Fruit fly (Drosophila melanogaster) whole organism, adult: ENCODE results near the gene CG5746.

Source experiments
- CG11617 ChIP-seq: fragments of 200-800 bp; sonication (Bioruptor generic); optimal IDR thresholded peaks from 2 replicates; lab custom pipeline; 2017; ENCODE audit warnings: mild to moderate bottlenecking, missing biosample characterization, missing genetic modification reagents, missing genetic modification characterization
- CG12768 ChIP-seq: fragments of 200-800 bp; sonication (Bioruptor generic); optimal IDR thresholded peaks from 2 replicates; lab custom pipeline; 2017; ENCODE audit warnings: missing biosample characterization, missing genetic modification characterization, mild to moderate bottlenecking, moderate library complexity, missing genetic modification reagents
- CG14711 ChIP-seq: fragments of 200-800 bp; sonication (Bioruptor generic); optimal IDR thresholded peaks from 2 replicates; lab custom pipeline; 2018; ENCODE audit warnings: missing biosample characterization, mild to moderate bottlenecking, missing genetic modification characterization, moderate library complexity
- CG1620 ChIP-seq: fragments of 200-800 bp; sonication (Bioruptor generic); optimal IDR thresholded peaks from 2 replicates; lab custom pipeline; 2016; ENCODE audit warnings: missing biosample characterization, missing genetic modification characterization
- CG33017 ChIP-seq: fragments of 200-800 bp; sonication (Bioruptor generic); optimal IDR thresholded peaks from 2 replicates; lab custom pipeline; 2018; ENCODE audit warnings: missing biosample characterization, mild to moderate bottlenecking, missing genetic modification characterization, moderate library complexity
- CG5204 ChIP-seq: fragments of 200-800 bp; sonication (Bioruptor generic); optimal IDR thresholded peaks from 2 replicates; lab custom pipeline; 2016; ENCODE audit warnings: missing biosample characterization, missing genetic modification characterization
- CG7045 ChIP-seq: fragments of 200-800 bp; sonication (Bioruptor generic); optimal IDR thresholded peaks from 2 replicates; lab custom pipeline; 2017; ENCODE audit warnings: missing biosample characterization, mild to moderate bottlenecking, missing genetic modification characterization
- CG7101 ChIP-seq: fragments of 200-800 bp; sonication (Bioruptor generic); optimal IDR thresholded peaks from 2 replicates; lab custom pipeline; 2018; ENCODE audit warnings: missing biosample characterization, mild to moderate bottlenecking, missing genetic modification characterization, moderate library complexity
- Clk ChIP-seq: fragments of 200-800 bp; sonication (Bioruptor generic); optimal IDR thresholded peaks from 2 replicates; lab custom pipeline; 2017; ENCODE audit warnings: missing biosample characterization, missing genetic modification characterization
- Crg-1 ChIP-seq: fragments of 200-800 bp; sonication (Bioruptor generic); optimal IDR thresholded peaks from 2 replicates; lab custom pipeline; 2016; ENCODE audit warnings: missing biosample characterization, missing genetic modification characterization
- Hr96 ChIP-seq: fragments of 200-800 bp; sonication (Bioruptor generic); optimal IDR thresholded peaks from 2 replicates; lab custom pipeline; 2016; ENCODE audit warnings: missing biosample characterization, missing genetic modification characterization
- Mnt ChIP-seq: fragments of 200-800 bp; sonication (Bioruptor generic); optimal IDR thresholded peaks from 2 replicates; lab custom pipeline; 2016; ENCODE audit warnings: missing biosample characterization, mild to moderate bottlenecking, missing genetic modification characterization
- bab1 ChIP-seq: fragments of 200-800 bp; sonication (Bioruptor generic); optimal IDR thresholded peaks from 3 replicates; lab custom pipeline; 2019; ENCODE audit warnings: missing biosample characterization, mild to moderate bottlenecking, missing genetic modification characterization, moderate library complexity
- cic ChIP-seq: fragments of 200-800 bp; sonication (Bioruptor generic); optimal IDR thresholded peaks from 2 replicates; lab custom pipeline; 2017; ENCODE audit warnings: missing biosample characterization, mild to moderate bottlenecking, missing genetic modification characterization, moderate library complexity
- cnc ChIP-seq, 2 experiments: fragments of >200 bp; optimal IDR thresholded peaks; 2 replicates each; lab custom pipeline; 2017
- kay ChIP-seq: fragments of 200-800 bp; sonication (Bioruptor generic); peaks from one replicate; lab custom pipeline; 2016; ENCODE audit warnings: missing biosample characterization, missing genetic modification characterization, borderline replicate concordance
- ovo ChIP-seq: fragments of 200-800 bp; sonication (Bioruptor generic); optimal IDR thresholded peaks from 2 replicates; lab custom pipeline; 2016; ENCODE audit warnings: missing biosample characterization, missing genetic modification characterization
- pad ChIP-seq: fragments of 200-800 bp; sonication (Bioruptor generic); optimal IDR thresholded peaks from 3 replicates; lab custom pipeline; 2017; ENCODE audit warnings: missing biosample characterization, missing genetic modification characterization, mild to moderate bottlenecking, moderate library complexity, missing genetic modification reagents
- tj ChIP-seq: fragments of 200-800 bp; sonication (Bioruptor generic); optimal IDR thresholded peaks from 3 replicates; lab custom pipeline; 2017; ENCODE audit warnings: missing biosample characterization, mild to moderate bottlenecking, missing genetic modification characterization, moderate library complexity
- toe ChIP-seq: fragments of 200-800 bp; sonication (Bioruptor generic); optimal IDR thresholded peaks from 2 replicates; lab custom pipeline; 2016; ENCODE audit warnings: missing biosample characterization, missing genetic modification characterization

CG5746 gene

DNA sequence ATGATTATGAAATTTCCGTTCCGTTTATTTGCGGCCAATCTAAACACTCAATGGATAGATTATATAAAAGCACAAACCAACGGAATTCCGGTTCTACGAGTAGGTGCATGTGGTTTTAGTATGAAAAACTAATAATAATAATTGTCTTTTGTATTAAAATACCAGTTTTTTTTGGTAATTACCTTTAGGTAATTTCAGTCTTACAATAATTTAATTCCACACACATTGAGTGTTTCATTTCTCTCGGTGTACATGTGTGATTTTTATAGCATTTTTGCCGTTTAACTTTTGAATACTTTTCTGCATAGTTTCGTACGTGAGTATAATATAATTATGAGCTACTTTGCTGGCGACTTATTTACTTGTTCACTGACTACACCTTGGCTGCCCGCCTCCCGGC lies 45.5 kb downstream of the CG5746 start:
- TF ChIP-seq bab1 (GFP tag; lab: Kevin White, UChicago): peak; percentile 44
- TF ChIP-seq Hr96 (GFP tag; lab: Kevin White, UChicago): no peak
- TF ChIP-seq Mnt: no peak
- no peak for TF ChIP-seq tj (GFP tag; lab: Kevin White, UChicago)
- no peak for TF ChIP-seq CG14711 (tag; lab: Kevin White, UChicago)
- TF ChIP-seq CG1620 (GFP tag; lab: Kevin White, UChicago): no peak

DNA sequence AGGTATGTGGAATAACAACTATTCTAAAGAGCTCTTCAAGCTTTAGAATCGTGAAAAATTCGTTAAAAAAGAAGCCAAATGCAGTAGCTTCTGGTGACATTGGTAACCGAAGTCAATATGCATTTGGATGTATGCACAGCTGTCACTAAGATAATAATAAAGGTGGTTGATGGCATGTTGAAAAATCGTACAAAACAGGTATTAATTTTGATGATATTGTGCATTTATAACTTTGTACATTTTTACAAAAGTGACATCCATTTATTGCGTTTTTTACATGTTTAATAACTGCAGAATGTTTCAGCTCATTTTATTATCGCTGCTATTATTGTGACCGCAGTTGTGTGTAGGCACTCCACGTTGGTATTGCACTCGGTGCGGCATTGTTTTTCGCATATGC lies 47.1 kb downstream of the CG5746 start:
- TF ChIP-seq Hr96 (GFP tag; lab: Kevin White, UChicago) (no peak), tj (GFP tag; lab: Kevin White, UChicago) (peak; percentile 17), Mnt (no peak), bab1 (GFP tag; lab: Kevin White, UChicago) (peak; percentile 36), CG1620 (GFP tag; lab: Kevin White, UChicago) (no peak), kay (GFP tag; lab: Kevin White, UChicago) (no peak), cic (GFP tag; lab: Kevin White, UChicago) (no peak), cnc (optimal IDR thresholded peaks at IDR 0.05; lab: Kevin White, UChicago) (no peak)

DNA sequence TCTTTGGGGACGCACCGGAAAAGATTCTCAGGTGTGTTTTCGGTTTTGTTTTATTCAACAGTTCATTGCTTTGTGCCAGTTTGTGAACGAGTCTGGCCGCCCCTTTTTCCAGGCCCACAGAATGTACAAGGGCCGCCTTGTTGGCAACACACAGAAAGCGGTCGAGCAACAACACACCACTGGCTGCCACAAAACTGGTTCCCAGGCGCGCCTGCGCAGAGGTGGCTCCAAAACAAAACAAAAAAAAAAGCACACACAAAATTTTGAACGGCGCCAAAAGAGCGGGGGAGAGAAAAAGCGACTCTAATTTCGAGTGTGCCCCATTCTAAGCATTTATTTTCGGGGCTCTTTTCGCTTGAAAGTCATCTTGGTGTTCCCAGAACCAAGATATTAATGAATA lies 49.4 kb downstream of the CG5746 start:
- TF ChIP-seq CG12768 (GFP tag; lab: Kevin White, UChicago) (no peak), pad (GFP tag; lab: Kevin White, UChicago) (no peak), bab1 (GFP tag; lab: Kevin White, UChicago) (no peak), CG1620 (GFP tag; lab: Kevin White, UChicago) (no peak), CG7045 (no peak), ovo (GFP tag; lab: Kevin White, UChicago) (no peak), tj (GFP tag; lab: Kevin White, UChicago) (no peak), toe (GFP tag; lab: Kevin White, UChicago) (no peak), CG33017 (tag; lab: Kevin White, UChicago) (no peak), CG5204 (GFP tag; lab: Kevin White, UChicago) (no peak), CG7101 (no peak), cic (GFP tag; lab: Kevin White, UChicago) (no peak), Hr96 (GFP tag; lab: Kevin White, UChicago) (no peak), kay (GFP tag; lab: Kevin White, UChicago) (no peak), Mnt (no peak), Crg-1 (GFP tag; lab: Kevin White, UChicago) (no peak), Clk (GFP tag; lab: Kevin White, UChicago) (no peak), cnc (optimal IDR thresholded peaks at IDR 0.05; lab: Kevin White, UChicago) (no peak)

DNA sequence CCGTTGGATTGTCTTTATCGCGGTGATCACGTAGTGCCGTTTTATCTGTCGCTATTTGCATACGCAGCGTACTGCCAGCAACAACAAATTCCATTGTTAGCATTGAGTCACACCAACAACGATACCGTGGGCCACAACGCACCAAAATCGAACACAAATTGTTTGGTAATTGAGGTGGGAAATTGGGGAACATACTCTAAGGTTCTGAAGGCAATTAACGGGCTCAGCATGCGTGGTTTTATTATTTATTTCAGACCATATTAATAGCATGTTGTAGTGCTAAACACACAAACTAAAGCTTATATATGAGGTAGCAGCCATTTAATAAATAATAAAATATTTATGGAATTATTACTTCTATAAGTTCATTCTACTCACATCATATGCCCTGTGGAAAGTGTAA lies 50.1 kb downstream of the CG5746 start:
- TF ChIP-seq tj (GFP tag; lab: Kevin White, UChicago): peak; percentile 42
- TF ChIP-seq Clk (GFP tag; lab: Kevin White, UChicago): no peak
- TF ChIP-seq Crg-1 (GFP tag; lab: Kevin White, UChicago): no peak
- peak; percentile 39 for TF ChIP-seq cic (GFP tag; lab: Kevin White, UChicago)
- peak; percentile 21 for TF ChIP-seq CG7101
- TF ChIP-seq CG1620 (GFP tag; lab: Kevin White, UChicago): peak; percentile 23
- TF ChIP-seq CG5204 (GFP tag; lab: Kevin White, UChicago): peak; percentile 2
- no peak for TF ChIP-seq CG33017 (tag; lab: Kevin White, UChicago)
- no peak for TF ChIP-seq Hr96 (GFP tag; lab: Kevin White, UChicago)
- TF ChIP-seq bab1 (GFP tag; lab: Kevin White, UChicago): no peak
- no peak for TF ChIP-seq cnc (optimal IDR thresholded peaks at IDR 0.05; lab: Kevin White, UChicago)
- TF ChIP-seq toe (GFP tag; lab: Kevin White, UChicago): no peak
- peak; percentile 81 for TF ChIP-seq kay (GFP tag; lab: Kevin White, UChicago)
- TF ChIP-seq CG11617: peak; percentile 21
- TF ChIP-seq Mnt: peak; percentile 11
- TF ChIP-seq CG12768 (GFP tag; lab: Kevin White, UChicago): peak; percentile 45
- peak; percentile 40 for TF ChIP-seq CG7045
- no peak for TF ChIP-seq CG14711 (tag; lab: Kevin White, UChicago)
- no peak for TF ChIP-seq pad (GFP tag; lab: Kevin White, UChicago)
- no peak for TF ChIP-seq ovo (GFP tag; lab: Kevin White, UChicago)

DNA sequence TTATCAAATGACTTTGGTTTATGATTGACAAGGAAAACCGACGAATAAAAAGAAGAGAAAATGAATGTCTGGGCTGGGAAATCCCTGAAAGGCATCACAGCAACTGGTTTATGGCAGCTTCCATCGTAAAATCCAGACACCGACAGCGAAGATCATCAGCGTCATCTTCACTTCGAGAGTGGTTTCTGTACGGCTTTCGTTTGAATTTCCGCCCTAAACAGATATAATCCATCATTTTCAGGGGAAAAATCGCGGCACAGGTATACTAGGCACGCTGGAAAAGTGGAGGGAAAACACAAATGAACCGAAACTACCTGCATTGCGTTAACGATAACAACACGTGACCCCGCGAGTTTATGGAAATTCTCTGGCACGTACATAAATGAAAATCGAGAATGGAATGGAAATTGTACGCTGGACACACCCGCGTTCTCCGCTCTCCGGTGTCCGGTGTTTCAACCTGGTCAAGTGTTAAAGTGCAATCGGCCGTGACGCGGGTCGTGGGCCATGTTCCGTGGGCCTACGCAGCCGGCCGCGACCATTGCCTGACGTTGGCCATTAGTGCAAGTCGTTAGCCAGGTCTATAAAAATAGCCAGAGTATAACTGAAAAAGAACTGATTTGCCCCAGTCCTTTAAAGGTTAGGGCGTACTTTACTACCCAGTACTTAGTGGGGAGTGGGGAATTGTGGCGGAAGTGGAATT lies 51.0 kb downstream of the CG5746 start:
- TF ChIP-seq Hr96 (GFP tag; lab: Kevin White, UChicago) (no peak), CG11617 (no peak), cic (GFP tag; lab: Kevin White, UChicago) (no peak), Crg-1 (GFP tag; lab: Kevin White, UChicago) (no peak), pad (GFP tag; lab: Kevin White, UChicago) (no peak), CG14711 (tag; lab: Kevin White, UChicago) (no peak), CG7045 (no peak), cnc (optimal IDR thresholded peaks at IDR 0.05; lab: Kevin White, UChicago) (no peak), CG7101 (no peak), CG5204 (GFP tag; lab: Kevin White, UChicago) (no peak), Clk (GFP tag; lab: Kevin White, UChicago) (no peak), kay (GFP tag; lab: Kevin White, UChicago) (no peak)

DNA sequence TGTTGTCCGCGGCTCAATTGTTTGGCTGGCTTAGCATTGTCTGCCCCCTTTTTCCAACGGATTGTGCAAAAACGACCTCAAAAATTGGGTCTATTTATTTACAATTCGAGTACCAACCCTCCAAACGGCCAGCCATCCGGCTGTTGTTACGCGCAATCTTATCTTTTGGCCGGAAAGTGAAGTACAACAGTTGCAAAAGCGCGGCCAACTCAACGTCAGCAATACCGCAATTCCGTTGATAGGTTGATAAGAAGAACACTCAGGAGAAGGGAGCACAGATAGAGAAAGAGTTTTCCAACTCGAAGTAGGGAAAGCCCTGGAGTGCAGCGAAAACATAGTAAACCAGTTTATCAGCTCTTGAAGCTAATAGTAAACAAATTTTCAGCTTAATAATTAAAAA lies 51.7 kb downstream of the CG5746 start:
- TF ChIP-seq cic (GFP tag; lab: Kevin White, UChicago) (peak; percentile 64), kay (GFP tag; lab: Kevin White, UChicago) (peak; percentile 89), Crg-1 (GFP tag; lab: Kevin White, UChicago) (no peak)
